Fruit fly (Drosophila melanogaster) whole organism, prepupa: ENCODE data around the gene Ing5.

Experiments used
- Blimp-1 ChIP-seq: fragments of 200-800 bp; sonication (Bioruptor generic); optimal IDR thresholded peaks from 3 replicates; lab custom pipeline; 2017; ENCODE audit warnings: missing biosample characterization, missing genetic modification characterization, mild to moderate bottlenecking, moderate library complexity, missing genetic modification reagents
- CG10631 ChIP-seq: fragments of 200-800 bp; sonication (Bioruptor generic); optimal IDR thresholded peaks from 2 replicates; lab custom pipeline; 2016; ENCODE audit warnings: missing biosample characterization, missing genetic modification characterization
- CG10669 ChIP-seq: fragments of 200-800 bp; sonication (Bioruptor generic); optimal IDR thresholded peaks from 3 replicates; lab custom pipeline; 2018; ENCODE audit warnings: missing biosample characterization, mild to moderate bottlenecking, missing genetic modification characterization, moderate library complexity
- CG11294 ChIP-seq: fragments of 200-800 bp; sonication (Bioruptor generic); IDR thresholded peaks from 2 replicates; pipeline ENCODE4 v1.3.6; 2022; ENCODE audit warnings: missing biosample characterization, missing genetic modification characterization
- CG11902 ChIP-seq: fragments of 200-800 bp; sonication (Bioruptor generic); optimal IDR thresholded peaks from 3 replicates; lab custom pipeline; 2016; ENCODE audit warnings: missing biosample characterization, missing genetic modification characterization
- CG15336 ChIP-seq: fragments of 200-800 bp; sonication (Bioruptor generic); IDR thresholded peaks from 2 replicates; pipeline ENCODE4 v1.3.6; 2022; ENCODE audit warnings: missing biosample characterization, missing genetic modification characterization
- CG16779 ChIP-seq: fragments of 200-800 bp; sonication (Bioruptor generic); optimal IDR thresholded peaks from 3 replicates; lab custom pipeline; 2017; ENCODE audit warnings: missing biosample characterization, mild to moderate bottlenecking, missing genetic modification characterization
- CG3032 ChIP-seq: fragments of 200-800 bp; optimal IDR thresholded peaks from 2 replicates; lab custom pipeline; 2019; ENCODE audit warnings: missing biosample characterization, mild to moderate bottlenecking, missing genetic modification characterization, moderate library complexity
- CG32006 ChIP-seq: fragments of 200-800 bp; sonication (Bioruptor generic); optimal IDR thresholded peaks from 3 replicates; lab custom pipeline; 2017; ENCODE audit warnings: missing biosample characterization, mild to moderate bottlenecking, missing genetic modification characterization
- CG3919 ChIP-seq: fragments of 200-800 bp; sonication (Bioruptor generic); optimal IDR thresholded peaks from 3 replicates; lab custom pipeline; 2016; ENCODE audit warnings: missing biosample characterization, missing genetic modification characterization
- CG4318 ChIP-seq: fragments of 200-800 bp; sonication (Bioruptor generic); optimal IDR thresholded peaks from 3 replicates; lab custom pipeline; 2017; ENCODE audit warnings: missing biosample characterization, mild to moderate bottlenecking, missing genetic modification characterization
- CG6163 ChIP-seq: fragments of 200-800 bp; sonication (Bioruptor generic); IDR thresholded peaks from 3 replicates; pipeline ENCODE4 v1.3.6; 2022; ENCODE audit warnings: missing biosample characterization, missing genetic modification characterization
- CG6276 ChIP-seq: fragments of 200-800 bp; sonication (Bioruptor generic); optimal IDR thresholded peaks from 2 replicates; lab custom pipeline; 2017; ENCODE audit warnings: missing biosample characterization, mild to moderate bottlenecking, missing genetic modification characterization
- CG6792 ChIP-seq: fragments of 200-800 bp; sonication (Bioruptor generic); optimal IDR thresholded peaks from 3 replicates; lab custom pipeline; 2016; ENCODE audit warnings: missing biosample characterization, missing genetic modification characterization
- CG6808 ChIP-seq: fragments of 200-800 bp; sonication (Bioruptor generic); optimal IDR thresholded peaks from 3 replicates; lab custom pipeline; 2017; ENCODE audit warnings: missing biosample characterization, missing genetic modification characterization, mild to moderate bottlenecking, moderate library complexity, missing genetic modification reagents
- CG6854 ChIP-seq: fragments of 200-800 bp; sonication (Bioruptor generic); optimal IDR thresholded peaks from 2 replicates; lab custom pipeline; 2017; ENCODE audit warnings: missing biosample characterization, mild to moderate bottlenecking, missing genetic modification characterization
- CG8119 ChIP-seq: fragments of 200-800 bp; sonication (Bioruptor generic); IDR thresholded peaks from 3 replicates; pipeline ENCODE4 v1.3.6; 2022; ENCODE audit warnings: missing biosample characterization, missing genetic modification characterization
- CG8632 ChIP-seq: fragments of 200-800 bp; sonication (Bioruptor generic); optimal IDR thresholded peaks from 3 replicates; lab custom pipeline; 2016; ENCODE audit warnings: missing biosample characterization, missing genetic modification characterization
- CG9139 ChIP-seq: fragments of 200-800 bp; sonication (Bioruptor generic); optimal IDR thresholded peaks from 3 replicates; lab custom pipeline; 2017; ENCODE audit warnings: missing biosample characterization, mild to moderate bottlenecking, missing genetic modification characterization
- Eip75B ChIP-seq: fragments of 200-800 bp; sonication (Bioruptor generic); optimal IDR thresholded peaks from 3 replicates; lab custom pipeline; 2016; ENCODE audit warnings: missing biosample characterization, missing genetic modification characterization
- Eip93F ChIP-seq: fragments of 200-800 bp; sonication (Bioruptor generic); optimal IDR thresholded peaks from 2 replicates; lab custom pipeline; 2016; ENCODE audit warnings: missing biosample characterization, mild to moderate bottlenecking, missing genetic modification characterization
- Ets21C ChIP-seq: fragments of 200-800 bp; sonication (Bioruptor generic); optimal IDR thresholded peaks from 3 replicates; lab custom pipeline; 2016; ENCODE audit warnings: missing biosample characterization, missing genetic modification characterization
- Ets96B ChIP-seq: fragments of 200-800 bp; optimal IDR thresholded peaks from 2 replicates; lab custom pipeline; 2019; ENCODE audit warnings: missing biosample characterization, mild to moderate bottlenecking, missing genetic modification characterization, moderate library complexity
- Gug ChIP-seq: fragments of 200-800 bp; sonication (Bioruptor generic); IDR thresholded peaks from 2 replicates; pipeline ENCODE4 v1.3.6; 2022; ENCODE audit warnings: missing biosample characterization, missing genetic modification characterization
- Hr38 ChIP-seq: sonication (Bioruptor generic); optimal IDR thresholded peaks from 2 replicates; lab custom pipeline; 2016; ENCODE audit warnings: missing biosample characterization, missing genetic modification characterization
- Hr39 ChIP-seq: fragments of 200-800 bp; sonication (Bioruptor generic); optimal IDR thresholded peaks from 2 replicates; lab custom pipeline; 2016; ENCODE audit warnings: missing biosample characterization, missing genetic modification characterization
- Hr4 ChIP-seq: fragments of 200-800 bp; sonication (Bioruptor generic); optimal IDR thresholded peaks from 3 replicates; lab custom pipeline; 2016; ENCODE audit warnings: missing biosample characterization, missing genetic modification characterization
- Lpt ChIP-seq: fragments of 200-800 bp; sonication (Bioruptor generic); optimal IDR thresholded peaks from 3 replicates; lab custom pipeline; 2016; ENCODE audit warnings: missing biosample characterization, missing genetic modification characterization
- OdsH ChIP-seq: fragments of 200-800 bp; sonication (Bioruptor generic); optimal IDR thresholded peaks from 3 replicates; lab custom pipeline; 2016; ENCODE audit warnings: missing biosample characterization, missing genetic modification characterization
- Sox102F ChIP-seq: fragments of 200-800 bp; sonication (Bioruptor generic); optimal IDR thresholded peaks from 2 replicates; lab custom pipeline; 2016; ENCODE audit warnings: missing biosample characterization, mild to moderate bottlenecking, missing genetic modification characterization
- Sox15 ChIP-seq: fragments of 200-800 bp; sonication (Bioruptor generic); optimal IDR thresholded peaks from 3 replicates; lab custom pipeline; 2016; ENCODE audit warnings: missing biosample characterization, missing genetic modification characterization
- achi ChIP-seq: fragments of 200-800 bp; sonication (Bioruptor generic); optimal IDR thresholded peaks from 3 replicates; lab custom pipeline; 2016; ENCODE audit warnings: missing biosample characterization, missing genetic modification characterization
- cyc ChIP-seq: fragments of 200-800 bp; sonication (Bioruptor generic); optimal IDR thresholded peaks from 3 replicates; lab custom pipeline; 2016; ENCODE audit warnings: missing biosample characterization, missing genetic modification characterization
- dac ChIP-seq: fragments of 200-800 bp; sonication (Bioruptor generic); optimal IDR thresholded peaks from 2 replicates; lab custom pipeline; 2017; ENCODE audit warnings: missing biosample characterization, mild to moderate bottlenecking, missing genetic modification characterization
- dsx ChIP-seq: fragments of 200-800 bp; optimal IDR thresholded peaks from 3 replicates; lab custom pipeline; 2019; ENCODE audit warnings: missing biosample characterization, mild to moderate bottlenecking, missing genetic modification characterization, moderate library complexity; ENCODE audit not compliant: poor library complexity, severe bottlenecking
- eg ChIP-seq: fragments of 200-800 bp; sonication (Bioruptor generic); IDR thresholded peaks from 3 replicates; pipeline ENCODE4 v1.3.6; 2022; ENCODE audit warnings: missing biosample characterization, missing genetic modification characterization
- esn ChIP-seq: fragments of 200-800 bp; sonication (Bioruptor generic); optimal IDR thresholded peaks from 2 replicates; lab custom pipeline; 2016; ENCODE audit warnings: missing biosample characterization, mild to moderate bottlenecking, missing genetic modification characterization, moderate library complexity
- fd59A ChIP-seq: fragments of 200-800 bp; sonication (Bioruptor generic); optimal IDR thresholded peaks from 2 replicates; lab custom pipeline; 2017; ENCODE audit warnings: missing biosample characterization, mild to moderate bottlenecking, missing genetic modification characterization, missing genetic modification reagents
- fd85E ChIP-seq: fragments of 200-800 bp; sonication (Bioruptor generic); optimal IDR thresholded peaks from 3 replicates; lab custom pipeline; 2016; ENCODE audit warnings: missing biosample characterization, missing genetic modification characterization
- lz ChIP-seq: fragments of 200-800 bp; sonication (Bioruptor generic); optimal IDR thresholded peaks from 3 replicates; lab custom pipeline; 2016; ENCODE audit warnings: missing biosample characterization, missing genetic modification characterization
- net ChIP-seq: fragments of 200-800 bp; sonication (Bioruptor generic); optimal IDR thresholded peaks from 3 replicates; lab custom pipeline; 2016; ENCODE audit warnings: missing biosample characterization, missing genetic modification characterization
- pdm3 ChIP-seq: fragments of 200-800 bp; sonication (Bioruptor generic); optimal IDR thresholded peaks from 3 replicates; lab custom pipeline; 2016; ENCODE audit warnings: missing biosample characterization, missing genetic modification characterization
- salr ChIP-seq, 2 experiments: fragments of 200-800 bp; sonication (Bioruptor generic); optimal IDR thresholded peaks; 3 replicates each; lab custom pipeline; 2016 to 2018; ENCODE audit warnings: missing biosample characterization in 2 of 2, missing genetic modification characterization in 2 of 2, mild to moderate bottlenecking in 1 of 2
- ss ChIP-seq, 2 experiments: fragments of 200-800 bp; sonication (Bioruptor generic); optimal IDR thresholded peaks; 2 replicates in 1 of 2; 3 replicates in 1 of 2; lab custom pipeline; 2017 to 2018; ENCODE audit warnings: mild to moderate bottlenecking in 2 of 2, missing biosample characterization in 2 of 2, missing genetic modification characterization in 2 of 2, moderate library complexity in 1 of 2
- svp ChIP-seq: fragments of 200-800 bp; sonication (Bioruptor generic); peaks from one replicate; lab custom pipeline; 2016; ENCODE audit warnings: missing biosample characterization, missing genetic modification characterization
- topi ChIP-seq: fragments of 200-800 bp; sonication (Bioruptor generic); optimal IDR thresholded peaks from 3 replicates; lab custom pipeline; 2016; ENCODE audit warnings: missing biosample characterization, missing genetic modification characterization
- vri ChIP-seq: fragments of 200-800 bp; sonication (Bioruptor generic); optimal IDR thresholded peaks from 3 replicates; lab custom pipeline; 2016; ENCODE audit warnings: missing biosample characterization, mild to moderate bottlenecking, missing genetic modification characterization

Ing5 gene

dm6 chr2L:13430919-13431502, 43.9 kb upstream of the Ing5 start (continued):
- peak; percentile 27 for TF ChIP-seq Lpt (GFP tag; lab: Kevin White, UChicago)
- TF ChIP-seq, all 60 proteins: peak for 12

dm6 chr2L:13414525-13415481, 27.7 kb upstream of the Ing5 start, which contains the start of the genes CG16956, CG42784 and CG43850:
Gene CG16956, minus strand, starts transcription at chr2L:13414575.
Gene CG42784, plus strand, starts transcription at chr2L:13415431.
Gene CG43850, plus strand, starts transcription at chr2L:13415431.
- TF ChIP-seq CG6808 (peak; percentile 27), Ets21C (GFP tag; lab: Kevin White, UChicago) (no peak), CG9139 (GFP tag; lab: Kevin White, UChicago) (no peak), CG6792 (no peak), Eip75B (GFP tag; lab: Kevin White, UChicago) (peak; percentile 7), salr (GFP tag; optimal IDR thresholded peaks at IDR 0.05; lab: Kevin White, UChicago) (peak in 1 of 2 experiments; percentile 14), CG4318 (no peak), Blimp-1 (GFP tag; lab: Kevin White, UChicago) (no peak), topi (no peak), svp (GFP tag; lab: Kevin White, UChicago) (peak; percentile 15), achi (GFP tag; lab: Kevin White, UChicago) (peak; percentile 17), CG6854 (GFP tag; lab: Kevin White, UChicago) (no peak), ss (GFP tag; optimal IDR thresholded peaks at IDR 0.05; lab: Kevin White, UChicago) (peak in 1 of 2 experiments; percentile 34), CG10631 (no peak), CG8632 (GFP tag; lab: Kevin White, UChicago) (no peak), Sox102F (GFP tag; lab: Kevin White, UChicago) (no peak), Sox15 (GFP tag; lab: Kevin White, UChicago) (no peak), OdsH (GFP tag; lab: Kevin White, UChicago) (no peak), dac (GFP tag; lab: Kevin White, UChicago) (no peak), Gug (GFP tag; lab: Robert Waterston, UW) (no peak), net (GFP tag; lab: Kevin White, UChicago) (no peak), CG6163 (GFP tag; lab: Robert Waterston, UW) (no peak), Hr4 (GFP tag; lab: Kevin White, UChicago) (no peak), esn (GFP tag; lab: Kevin White, UChicago) (no peak), Hr39 (GFP tag; lab: Kevin White, UChicago) (no peak), lz (GFP tag; lab: Kevin White, UChicago) (no peak), Hr38 (no peak), Eip93F (GFP tag; lab: Kevin White, UChicago) (no peak), CG6276 (GFP tag; lab: Kevin White, UChicago) (no peak), CG16779 (tag; lab: Kevin White, UChicago) (no peak), fd59A (GFP tag; lab: Kevin White, UChicago) (peak; percentile 10), eg (no peak), CG15336 (no peak), CG3032 (tag; lab: Kevin White, UChicago) (no peak), Ets96B (tag; lab: Kevin White, UChicago) (no peak), CG11902 (no peak), vri (GFP tag; lab: Kevin White, UChicago) (no peak), dsx (no peak), cyc (GFP tag; lab: Kevin White, UChicago) (no peak), CG3919 (no peak), CG10669 (GFP tag; lab: Kevin White, UChicago) (no peak), fd85E (GFP tag; lab: Kevin White, UChicago) (no peak), CG8119 (GFP tag; lab: Robert Waterston, UW) (no peak), CG11294 (no peak), CG32006 (GFP tag; lab: Kevin White, UChicago) (no peak), pdm3 (GFP tag; lab: Kevin White, UChicago) (no peak), Lpt (GFP tag; lab: Kevin White, UChicago) (no peak)
